Worm (Caenorhabditis elegans): ENCODE data around the gene T01D3.1.

The T01D3.1 gene

ce11 chrV:13703960-13704359, 14.3 kb downstream of the T01D3.1 start, which contains the start of gene T01D3.3:
Gene T01D3.3, plus strand, starts transcription at chrV:13704271.
- no peak for TF ChIP-seq ztf-22 (GFP tag; optimal IDR thresholded peaks at IDR 0.05)
- TF ChIP-seq sdz-38 (tag; optimal IDR thresholded peaks at IDR 0.05): no peak
- TF ChIP-seq nhr-120 (GFP tag; IDR thresholded peaks at IDR 0.05): no peak
- TF ChIP-seq hsf-1 (GFP tag; IDR thresholded peaks at IDR 0.05): no peak
- no peak for TF ChIP-seq nfya-1 (tag; optimal IDR thresholded peaks at IDR 0.05; ENCODE audit: borderline replicate concordance, insufficient read depth)
- TF ChIP-seq Y67H2A.10 (GFP tag; conservative IDR thresholded peaks at IDR 0.05): no peak
- TF ChIP-seq F49E8.2 (tag; optimal IDR thresholded peaks at IDR 0.05; ENCODE audit: insufficient read depth): no peak
- no peak for TF ChIP-seq T26A5.8 (tag; optimal IDR thresholded peaks at IDR 0.05)
- TF ChIP-seq lsl-1 (GFP tag; optimal IDR thresholded peaks at IDR 0.05): no peak
- no peak for TF ChIP-seq somi-1 (GFP tag; optimal IDR thresholded peaks at IDR 0.05)
- TF ChIP-seq madf-8 (GFP tag; conservative IDR thresholded peaks at IDR 0.05): no peak
- no peak for TF ChIP-seq madf-3 (GFP tag; IDR thresholded peaks at IDR 0.05)
- TF ChIP-seq snpc-1.1 (tag; optimal IDR thresholded peaks at IDR 0.05; ENCODE audit: insufficient read depth): no peak

- TF ChIP-seq hmg-20 (GFP tag; IDR thresholded peaks at IDR 0.05) (no peak), B0336.3 (GFP tag; IDR thresholded peaks at IDR 0.05) (no peak), hsf-1 (GFP tag; IDR thresholded peaks at IDR 0.05) (no peak), athp-1 (tag; optimal IDR thresholded peaks at IDR 0.05) (no peak), madf-6 (GFP tag; IDR thresholded peaks at IDR 0.05) (no peak), efl-1 (GFP tag; optimal IDR thresholded peaks at IDR 0.05) (no peak), snpc-4 (GFP tag; optimal IDR thresholded peaks at IDR 0.05) (no peak), snpc-4 (tag; optimal IDR thresholded peaks at IDR 0.05) (no peak), ama-1 (optimal IDR thresholded peaks at IDR 0.05) (no peak), ama-1 (GFP tag; optimal IDR thresholded peaks at IDR 0.05) (no peak), attf-6 (GFP tag; IDR thresholded peaks at IDR 0.05) (no peak), nhr-27 (tag; optimal IDR thresholded peaks at IDR 0.05) (no peak), ekl-4 (GFP tag; IDR thresholded peaks at IDR 0.05) (no peak), Y53F4B.3 (GFP tag; IDR thresholded peaks at IDR 0.05) (no peak), tbp1 (GFP tag; optimal IDR thresholded peaks at IDR 0.05) (no peak), mes-4 (tag; optimal IDR thresholded peaks at IDR 0.05) (no peak), T07F8.4 (tag; optimal IDR thresholded peaks at IDR 0.05) (no peak), Y79H2A.3 (GFP tag; conservative IDR thresholded peaks at IDR 0.05) (no peak), repo-1 (tag; optimal IDR thresholded peaks at IDR 0.05) (no peak), C17E4.6 (GFP tag; IDR thresholded peaks at IDR 0.05) (no peak), bed-1 (GFP tag; IDR thresholded peaks at IDR 0.05) (no peak), unc-62 (GFP tag; optimal IDR thresholded peaks at IDR 0.05) (no peak)
Measured at ce11 chrV:13707295-13707694, 17.6 kb downstream of the T01D3.1 start, which contains the start of gene hlh-34. Gene hlh-34, minus strand, starts transcription at chrV:13707395.

- TF ChIP-seq madf-3 (GFP tag; IDR thresholded peaks at IDR 0.05): no peak
- TF ChIP-seq madf-6 (GFP tag; IDR thresholded peaks at IDR 0.05): no peak
- no peak for TF ChIP-seq ceh-91 (GFP tag; IDR thresholded peaks at IDR 0.05)
- no peak for TF ChIP-seq let-607 (tag; optimal IDR thresholded peaks at IDR 0.05)
- no peak for TF ChIP-seq unc-62 (GFP tag; optimal IDR thresholded peaks at IDR 0.05)
- no peak for TF ChIP-seq tlf-1 (GFP tag; optimal IDR thresholded peaks at IDR 0.05)
- no peak for TF ChIP-seq attf-5 (GFP tag; optimal IDR thresholded peaks at IDR 0.05)
- TF ChIP-seq hmg-1.2 (GFP tag; IDR thresholded peaks at IDR 0.05): no peak
Measured at ce11 chrV:13711060-13711459, 21.4 kb downstream of the T01D3.1 start, which contains the start of gene srx-96. Gene srx-96, plus strand, starts transcription at chrV:13711360.

Measured in whole organism, young adult.